Worm (Caenorhabditis elegans) whole organism, late embryonic: Measurements from ENCODE around the gene srlf-37.

Experiments
- K09A11.1 ChIP-seq: sonication (generic microtip); optimal IDR thresholded peaks from 2 replicates; lab custom pipeline; 2017; ENCODE audit warnings: antibody characterized with exemption, mild to moderate bottlenecking, missing genetic modification characterization, missing compliant biosample characterization; ENCODE audit not compliant: insufficient read depth
- Y22D7AL.16 ChIP-seq: sonication (generic microtip); optimal IDR thresholded peaks from 2 replicates; lab custom pipeline; 2016; ENCODE audit warnings: missing genetic modification characterization, missing compliant biosample characterization
- ceh-14 ChIP-seq: sonication (generic microtip); optimal IDR thresholded peaks from 2 replicates; lab custom pipeline; 2016; ENCODE audit warnings: missing genotype, missing genetic modification characterization, missing compliant biosample characterization
- ceh-22 ChIP-seq: sonication (generic microtip); optimal IDR thresholded peaks from 2 replicates; lab custom pipeline; 2017; ENCODE audit warnings: missing biosample characterization, missing genetic modification characterization
- ceh-48 ChIP-seq: sonication (generic microtip); optimal IDR thresholded peaks from 2 replicates; lab custom pipeline; 2016; ENCODE audit warnings: missing genetic modification characterization, inconsistent platforms, missing compliant biosample characterization
- dmd-4 ChIP-seq: sonication (generic microtip); optimal IDR thresholded peaks from 2 replicates; lab custom pipeline; 2016; ENCODE audit warnings: borderline replicate concordance, missing genetic modification characterization, missing compliant biosample characterization
- fkh-6 ChIP-seq: sonication (generic microtip); optimal IDR thresholded peaks from 2 replicates; lab custom pipeline; 2016; ENCODE audit warnings: missing genetic modification characterization, missing compliant biosample characterization
- gmeb-2 ChIP-seq: sonication (generic microtip); optimal IDR thresholded peaks from 2 replicates; lab custom pipeline; 2016; ENCODE audit warnings: missing genetic modification characterization, inconsistent platforms, missing compliant biosample characterization
- nfya-1 ChIP-seq: sonication (generic microtip); optimal IDR thresholded peaks from 2 replicates; lab custom pipeline; 2017; ENCODE audit warnings: missing genetic modification characterization, mild to moderate bottlenecking, missing compliant biosample characterization, antibody characterized with exemption, moderate library complexity
- odd-2 ChIP-seq: sonication (generic microtip); optimal IDR thresholded peaks from 2 replicates; lab custom pipeline; 2017; ENCODE audit warnings: antibody characterized with exemption, mild to moderate bottlenecking, missing genetic modification characterization, missing compliant biosample characterization
- pha-4 ChIP-seq: fragments of 150-350 bp; optimal IDR thresholded peaks from 2 replicates; lab custom pipeline; 2018; ENCODE audit warnings: missing biosample characterization, missing genetic modification reagents, missing genetic modification characterization
- pqm-1 ChIP-seq: sonication (generic microtip); optimal IDR thresholded peaks from 2 replicates; lab custom pipeline; 2016; ENCODE audit warnings: missing genetic modification characterization, missing compliant biosample characterization
- tbx-2 ChIP-seq: sonication (generic microtip); optimal IDR thresholded peaks from 2 replicates; lab custom pipeline; 2016; ENCODE audit warnings: missing genetic modification characterization, missing compliant biosample characterization

DNA sequence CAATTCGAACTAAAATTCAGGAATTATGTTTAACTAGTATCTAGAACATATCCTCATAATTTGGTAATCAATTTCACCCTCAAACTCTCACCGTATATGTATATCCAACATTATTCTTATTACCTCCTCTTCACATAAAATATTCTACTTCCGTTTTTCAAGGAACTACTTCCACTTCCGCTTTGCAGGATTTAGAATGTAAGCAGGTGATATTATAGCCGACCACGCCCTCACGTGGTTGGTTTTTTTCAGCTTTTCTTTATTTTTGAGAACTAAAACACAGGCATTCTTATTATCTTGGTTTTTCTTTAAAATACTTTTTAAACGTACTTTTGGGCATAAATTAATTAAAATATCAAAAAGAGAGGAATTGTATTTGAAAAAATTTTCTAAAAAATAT lies 13.9 kb upstream of the srlf-37 start:
- TF ChIP-seq pha-4 (tag; lab: Kevin White, UChicago) (no peak), Y22D7AL.16 (tag; lab: Kevin White, UChicago) (no peak), nfya-1 (no peak), fkh-6 (tag; lab: Kevin White, UChicago) (no peak), ceh-14 (tag; lab: Kevin White, UChicago) (no peak), dmd-4 (tag; lab: Kevin White, UChicago) (no peak), ceh-48 (tag; lab: Kevin White, UChicago) (no peak), ceh-22 (tag; lab: Kevin White, UChicago) (no peak), odd-2 (tag; lab: Kevin White, UChicago) (no peak), tbx-2 (tag; lab: Kevin White, UChicago) (no peak), pqm-1 (no peak), gmeb-2 (no peak), K09A11.1 (tag; lab: Kevin White, UChicago) (no peak)
